Fruit fly (Drosophila melanogaster) whole organism, embryonic: ENCODE data around the gene Uba5.
A peak's percentile ranks its signal among the peaks of the same experiment; 100 is the strongest.

ENCODE experiments used
- CG1024 ChIP-seq: fragments of 200-800 bp; sonication (Bioruptor generic); IDR thresholded peaks from 2 replicates; pipeline ENCODE4 v1.3.6; 2022; ENCODE audit warnings: missing biosample characterization, missing genetic modification characterization
- CG10959 ChIP-seq: fragments of 200-800 bp; sonication (Bioruptor generic); IDR thresholded peaks from 2 replicates; pipeline ENCODE4 v1.3.6; 2022; ENCODE audit warnings: missing biosample characterization, missing genetic modification characterization
- CG12155 ChIP-seq: fragments of 200-800 bp; sonication (Bioruptor generic); optimal IDR thresholded peaks from 3 replicates; lab custom pipeline; 2016; ENCODE audit warnings: missing biosample characterization, missing genetic modification characterization
- CG12391 ChIP-seq: fragments of 200-800 bp; sonication (Bioruptor generic); optimal IDR thresholded peaks from 3 replicates; lab custom pipeline; 2018; ENCODE audit warnings: missing biosample characterization, mild to moderate bottlenecking, missing genetic modification characterization, moderate library complexity
- CG13624 ChIP-seq: fragments of 200-800 bp; sonication (Bioruptor generic); optimal IDR thresholded peaks from 2 replicates; lab custom pipeline; 2016; ENCODE audit warnings: missing biosample characterization, missing genetic modification characterization
- CG13894 ChIP-seq: fragments of 200-800 bp; sonication (Bioruptor generic); optimal IDR thresholded peaks from 3 replicates; lab custom pipeline; 2018; ENCODE audit warnings: missing biosample characterization, mild to moderate bottlenecking, missing genetic modification characterization, moderate library complexity
- CG14667 ChIP-seq: fragments of 200-800 bp; sonication (Bioruptor generic); IDR thresholded peaks from 2 replicates; pipeline ENCODE4 v1.3.6; 2022; ENCODE audit warnings: missing biosample characterization, missing genetic modification characterization
- CG15073 ChIP-seq: fragments of 200-800 bp; sonication (Bioruptor generic); optimal IDR thresholded peaks from 2 replicates; lab custom pipeline; 2016; ENCODE audit warnings: missing biosample characterization, missing genetic modification characterization
- CG16813 ChIP-seq: fragments of 200-800 bp; sonication (Bioruptor generic); IDR thresholded peaks from 3 replicates; pipeline ENCODE4 v1.3.6; 2022; ENCODE audit warnings: missing biosample characterization, missing genetic modification characterization; ENCODE audit not compliant: partially characterized antibody
- CG17359 ChIP-seq: fragments of 200-800 bp; sonication (Bioruptor generic); optimal IDR thresholded peaks from 3 replicates; lab custom pipeline; 2018; ENCODE audit warnings: missing biosample characterization, mild to moderate bottlenecking, missing genetic modification characterization, moderate library complexity
- CG31388 ChIP-seq: fragments of 200-800 bp; sonication (Bioruptor generic); optimal IDR thresholded peaks from 2 replicates; lab custom pipeline; 2016; ENCODE audit warnings: missing biosample characterization, missing genetic modification characterization
- CG32767 ChIP-seq: fragments of 200-800 bp; sonication (Bioruptor generic); IDR thresholded peaks from 2 replicates; pipeline ENCODE4 v1.3.6; 2022; ENCODE audit warnings: missing biosample characterization, missing genetic modification characterization
- CG33557 ChIP-seq: fragments of 200-800 bp; sonication (Bioruptor generic); optimal IDR thresholded peaks from 2 replicates; lab custom pipeline; 2019; ENCODE audit warnings: missing biosample characterization, mild to moderate bottlenecking, missing genetic modification characterization, moderate library complexity
- CG7556 ChIP-seq: fragments of 200-800 bp; sonication (Bioruptor generic); optimal IDR thresholded peaks from 2 replicates; lab custom pipeline; 2017; ENCODE audit warnings: missing biosample characterization, mild to moderate bottlenecking, missing genetic modification characterization
- CG7928 ChIP-seq: fragments of 200-800 bp; sonication (Bioruptor generic); optimal IDR thresholded peaks from 2 replicates; lab custom pipeline; 2017; ENCODE audit warnings: missing biosample characterization, mild to moderate bottlenecking, missing genetic modification characterization
- CG8765 ChIP-seq: fragments of 200-800 bp; sonication (Bioruptor generic); IDR thresholded peaks from 2 replicates; pipeline ENCODE4 v1.3.6; 2022; ENCODE audit warnings: missing biosample characterization, missing genetic modification characterization
- CG8924 ChIP-seq: fragments of 200-800 bp; optimal IDR thresholded peaks from 3 replicates; lab custom pipeline; 2019; ENCODE audit warnings: missing biosample characterization, mild to moderate bottlenecking, missing genetic modification characterization, moderate library complexity
- Dip3 ChIP-seq: fragments of 200-800 bp; sonication (Bioruptor generic); optimal IDR thresholded peaks from 3 replicates; lab custom pipeline; 2016; ENCODE audit warnings: missing biosample characterization, missing genetic modification characterization
- Fer3 ChIP-seq: fragments of 200-800 bp; sonication (Bioruptor generic); optimal IDR thresholded peaks from 2 replicates; lab custom pipeline; 2018; ENCODE audit warnings: missing biosample characterization, mild to moderate bottlenecking, missing genetic modification characterization, moderate library complexity
- HLHmδ ChIP-seq: fragments of 200-800 bp; sonication (Bioruptor generic); optimal IDR thresholded peaks from 2 replicates; lab custom pipeline; 2018; ENCODE audit warnings: missing biosample characterization, mild to moderate bottlenecking, missing genetic modification characterization, moderate library complexity
- Hr39 ChIP-seq: fragments of >200 bp; optimal IDR thresholded peaks from 2 replicates; lab custom pipeline; 2017
- Hr51 ChIP-seq, 2 experiments: fragments of 200-800 bp; sonication (Bioruptor generic); optimal IDR thresholded peaks; 2 replicates in 1 of 2; 3 replicates in 1 of 2; lab custom pipeline; 2016 to 2018; ENCODE audit warnings: missing biosample characterization in 2 of 2, missing genetic modification characterization in 2 of 2, mild to moderate bottlenecking in 1 of 2, moderate library complexity in 1 of 2
- Kr ChIP-seq: fragments of 200-800 bp; sonication (Bioruptor generic); optimal IDR thresholded peaks from 2 replicates; lab custom pipeline; 2017; ENCODE audit warnings: missing biosample characterization, mild to moderate bottlenecking, missing genetic modification characterization
- Lim3 ChIP-seq: fragments of 200-800 bp; sonication (Bioruptor generic); IDR thresholded peaks from 2 replicates; pipeline ENCODE4 v1.3.6; 2022; ENCODE audit warnings: missing biosample characterization, missing genetic modification characterization
- Optix ChIP-seq: fragments of 200-800 bp; sonication (Bioruptor generic); IDR thresholded peaks from 3 replicates; pipeline ENCODE4 v1.3.6; 2022; ENCODE audit warnings: missing biosample characterization, missing genetic modification characterization
- Sry-β ChIP-seq: fragments of 200-800 bp; sonication (Bioruptor generic); optimal IDR thresholded peaks from 2 replicates; lab custom pipeline; 2018; ENCODE audit warnings: missing biosample characterization, mild to moderate bottlenecking, missing genetic modification characterization, moderate library complexity
- ap ChIP-seq: fragments of 200-800 bp; sonication (Bioruptor generic); IDR thresholded peaks from 2 replicates; pipeline ENCODE4 v1.3.6; 2022; ENCODE audit warnings: missing biosample characterization, missing genetic modification characterization
- br ChIP-seq: fragments of >200 bp; optimal IDR thresholded peaks from 2 replicates; lab custom pipeline; 2017
- cato ChIP-seq: fragments of 200-800 bp; sonication (Bioruptor generic); optimal IDR thresholded peaks from 2 replicates; lab custom pipeline; 2016; ENCODE audit warnings: missing biosample characterization, missing genetic modification characterization, borderline replicate concordance
- cg ChIP-seq: fragments of 200-800 bp; sonication (Bioruptor generic); optimal IDR thresholded peaks from 3 replicates; lab custom pipeline; 2019; ENCODE audit warnings: missing biosample characterization, mild to moderate bottlenecking, missing genetic modification characterization, moderate library complexity
- corto ChIP-seq: fragments of 200-800 bp; sonication (Bioruptor generic); optimal IDR thresholded peaks from 2 replicates; lab custom pipeline; 2016; ENCODE audit warnings: missing biosample characterization, mild to moderate bottlenecking, missing genetic modification characterization, moderate library complexity
- crc ChIP-seq: fragments of 200-800 bp; sonication (Bioruptor generic); optimal IDR thresholded peaks from 2 replicates; lab custom pipeline; 2016; ENCODE audit warnings: missing biosample characterization, missing genetic modification characterization
- en ChIP-seq: fragments of 200-800 bp; sonication (Bioruptor generic); optimal IDR thresholded peaks from 2 replicates; lab custom pipeline; 2016; ENCODE audit warnings: missing biosample characterization, missing genetic modification characterization
- esg ChIP-seq: fragments of 200-800 bp; sonication (Bioruptor generic); conservative IDR thresholded peaks from 2 replicates; pipeline ENCODE4 v1.3.6; 2022; ENCODE audit warnings: missing biosample characterization, missing genetic modification characterization
- fd3F ChIP-seq: fragments of 200-800 bp; sonication (Bioruptor generic); optimal IDR thresholded peaks from 2 replicates; lab custom pipeline; 2018; ENCODE audit warnings: missing biosample characterization, mild to moderate bottlenecking, missing genetic modification characterization, moderate library complexity
- gce ChIP-seq: fragments of 200-800 bp; sonication (Bioruptor generic); IDR thresholded peaks from 3 replicates; pipeline ENCODE4 v1.3.6; 2022; ENCODE audit warnings: missing biosample characterization, missing genetic modification characterization
- gem ChIP-seq: fragments of 200-800 bp; sonication (Bioruptor generic); optimal IDR thresholded peaks from 2 replicates; lab custom pipeline; 2019; ENCODE audit warnings: missing biosample characterization, mild to moderate bottlenecking, missing genetic modification characterization, moderate library complexity
- gsb-n ChIP-seq: fragments of 200-800 bp; sonication (Bioruptor generic); optimal IDR thresholded peaks from 3 replicates; lab custom pipeline; 2018; ENCODE audit warnings: missing biosample characterization, mild to moderate bottlenecking, missing genetic modification characterization
- her ChIP-seq: fragments of 200-800 bp; sonication (Bioruptor generic); optimal IDR thresholded peaks from 2 replicates; lab custom pipeline; 2016; ENCODE audit warnings: missing biosample characterization, missing genetic modification characterization
- insv ChIP-seq, 2 experiments: fragments of 200-800 bp; sonication (Bioruptor generic); optimal IDR thresholded peaks; 3 replicates each; lab custom pipeline; 2016 to 2018; ENCODE audit warnings: missing biosample characterization in 2 of 2, missing genetic modification characterization in 2 of 2
- onecut ChIP-seq: fragments of 200-800 bp; sonication (Bioruptor generic); IDR thresholded peaks from 2 replicates; pipeline ENCODE4 v1.3.6; 2022; ENCODE audit warnings: missing biosample characterization, missing genetic modification characterization
- org-1 ChIP-seq: fragments of 200-800 bp; sonication (Bioruptor generic); optimal IDR thresholded peaks from 2 replicates; lab custom pipeline; 2017; ENCODE audit warnings: missing biosample characterization, missing genetic modification characterization
- otp ChIP-seq: fragments of 200-800 bp; sonication (Bioruptor generic); IDR thresholded peaks from 3 replicates; pipeline ENCODE4, ENCODE4 v1.3.6; 2022; ENCODE audit warnings: missing biosample characterization, missing genetic modification characterization
- pros ChIP-seq: fragments of 200-800 bp; sonication (Bioruptor generic); optimal IDR thresholded peaks from 3 replicates; lab custom pipeline; 2019; ENCODE audit warnings: missing biosample characterization, mild to moderate bottlenecking, missing genetic modification characterization, moderate library complexity
- psq ChIP-seq: fragments of 200-800 bp; sonication (Bioruptor generic); optimal IDR thresholded peaks from 2 replicates; lab custom pipeline; 2017; ENCODE audit warnings: missing biosample characterization, missing genetic modification characterization
- repo ChIP-seq: fragments of 200-800 bp; sonication (Bioruptor generic); optimal IDR thresholded peaks from 2 replicates; lab custom pipeline; 2016; ENCODE audit warnings: missing biosample characterization, missing genetic modification characterization
- shn ChIP-seq: fragments of 200-800 bp; sonication (Bioruptor generic); optimal IDR thresholded peaks from 3 replicates; lab custom pipeline; 2016; ENCODE audit warnings: missing biosample characterization, missing genetic modification characterization
- sob ChIP-seq: fragments of 200-800 bp; sonication (Bioruptor generic); IDR thresholded peaks from 2 replicates; pipeline ENCODE4 v1.3.6; 2022; ENCODE audit warnings: missing biosample characterization, missing genetic modification characterization
- tll ChIP-seq, 2 experiments: fragments of 200-800 bp in 1 of 2; fragments of >200 bp in 1 of 2; sonication (Bioruptor generic) in 1 of 2; optimal IDR thresholded peaks; 2 replicates each; lab custom pipeline; 2017 to 2019; ENCODE audit warnings: missing biosample characterization in 2 of 2, missing genetic modification characterization in 2 of 2, mild to moderate bottlenecking in 1 of 2, moderate library complexity in 1 of 2
- tup ChIP-seq: fragments of 200-800 bp; sonication (Bioruptor generic); optimal IDR thresholded peaks from 2 replicates; lab custom pipeline; 2016; ENCODE audit warnings: missing biosample characterization, mild to moderate bottlenecking, missing genetic modification characterization, moderate library complexity

Gene Uba5

dm6 chrX:11494731-11495277, 11.5 kb downstream of the Uba5 start (continued):
- TF ChIP-seq otp: no peak
- no peak for TF ChIP-seq CG7928 (GFP tag; lab: Kevin White, UChicago)
- peak; percentile 58 for TF ChIP-seq CG12155
- peak; percentile 66 for TF ChIP-seq cato (GFP tag; lab: Kevin White, UChicago)
- TF ChIP-seq Kr (GFP tag; lab: Kevin White, UChicago): peak; percentile 37
- TF ChIP-seq repo (GFP tag; lab: Kevin White, UChicago): peak; percentile 54
- TF ChIP-seq Hr39 (lab: Kevin White, UChicago): no peak
- TF ChIP-seq pros (GFP tag; lab: Kevin White, UChicago): peak; percentile 82
- TF ChIP-seq br (lab: Kevin White, UChicago): no peak
- no peak for TF ChIP-seq Lim3 (GFP tag; lab: Robert Waterston, UW)
- peak; percentile 8 for TF ChIP-seq CG15073 (GFP tag; lab: Kevin White, UChicago)
- TF ChIP-seq CG16813 (GFP tag; lab: Robert Waterston, UW): no peak
- TF ChIP-seq her (GFP tag; lab: Kevin White, UChicago): peak; percentile 59
- peak; percentile 55 for TF ChIP-seq esg
- peak; percentile 82 for TF ChIP-seq CG33557 (GFP tag; lab: Kevin White, UChicago)
- no peak for TF ChIP-seq CG31388
- peak; percentile 59 for TF ChIP-seq cg (GFP tag; lab: Kevin White, UChicago)
- TF ChIP-seq Dip3 (GFP tag; lab: Kevin White, UChicago): peak; percentile 26
- TF ChIP-seq ap: no peak
- peak; percentile 82 for TF ChIP-seq gsb-n (tag; lab: Kevin White, UChicago)
- peak; percentile 69 for TF ChIP-seq org-1 (GFP tag; lab: Kevin White, UChicago)
- peak; percentile 37; the same call in 1 of the 2 replicates for TF ChIP-seq sob (GFP tag; lab: Robert Waterston, UW)
- peak; percentile 78 for TF ChIP-seq shn
- no peak for TF ChIP-seq tll (GFP tag; optimal IDR thresholded peaks at IDR 0.05; lab: Kevin White, UChicago)
- TF ChIP-seq Fer3 (tag; lab: Kevin White, UChicago): peak; percentile 21
- TF ChIP-seq CG13624 (GFP tag; lab: Kevin White, UChicago): peak; percentile 40
- TF ChIP-seq CG1024 (GFP tag; lab: Robert Waterston, UW): no peak
- peak; percentile 54; the same call in 1 of the 3 replicates for TF ChIP-seq gce (GFP tag; lab: Robert Waterston, UW)
- TF ChIP-seq gem (tag; lab: Kevin White, UChicago): peak; percentile 85
- peak; percentile 59 for TF ChIP-seq CG10959
- peak; percentile 71 for TF ChIP-seq CG8765 (GFP tag; lab: Robert Waterston, UW)
- no peak for TF ChIP-seq CG13894 (tag; lab: Kevin White, UChicago)
- TF ChIP-seq insv (GFP tag; optimal IDR thresholded peaks at IDR 0.05; lab: Kevin White, UChicago): peak in 1 of 2 experiments; percentile 18
- peak; percentile 40 for TF ChIP-seq psq (GFP tag; lab: Kevin White, UChicago)
- TF ChIP-seq Hr51 (GFP tag; optimal IDR thresholded peaks at IDR 0.05; lab: Kevin White, UChicago): peak; percentile 19 to 49
- peak; percentile 71; the same call in 1 of the 3 replicates for TF ChIP-seq Optix
- TF ChIP-seq CG7556 (GFP tag; lab: Kevin White, UChicago): peak; percentile 83
- peak; percentile 68 for TF ChIP-seq en
- peak; percentile 80 for TF ChIP-seq CG12391 (tag; lab: Kevin White, UChicago)
- TF ChIP-seq Sry-β (GFP tag; lab: Kevin White, UChicago): peak; percentile 19
- peak; percentile 33; the same call in 1 of the 2 replicates for TF ChIP-seq CG14667
- TF ChIP-seq CG8924: peak; percentile 83
- TF ChIP-seq fd3F: no peak
- TF ChIP-seq HLHmδ (GFP tag; lab: Kevin White, UChicago): no peak
- no peak for TF ChIP-seq tup (GFP tag; lab: Kevin White, UChicago)
- peak; percentile 59 for TF ChIP-seq CG17359 (tag; lab: Kevin White, UChicago)
- peak; percentile 45 for TF ChIP-seq crc (GFP tag; lab: Kevin White, UChicago)
- TF ChIP-seq onecut (GFP tag; lab: Robert Waterston, UW): peak; percentile 51
- TF ChIP-seq corto (GFP tag; lab: Kevin White, UChicago): peak; percentile 35
- peak; percentile 65; the same call in 1 of the 2 replicates for TF ChIP-seq CG32767
